Fruit fly (Drosophila melanogaster): ENCODE results near the gene CG3402.
A peak's percentile ranks its signal among the peaks of the same experiment; 100 is the strongest.

Gene CG3402

dm6 chr3L:684749-685440, 32.2 kb upstream of the CG3402 start:
- no peak for TF ChIP-seq CG8478 (optimal IDR thresholded peaks at IDR 0.05)
- no peak for TF ChIP-seq CTCF (optimal IDR thresholded peaks at IDR 0.05)

DNA sequence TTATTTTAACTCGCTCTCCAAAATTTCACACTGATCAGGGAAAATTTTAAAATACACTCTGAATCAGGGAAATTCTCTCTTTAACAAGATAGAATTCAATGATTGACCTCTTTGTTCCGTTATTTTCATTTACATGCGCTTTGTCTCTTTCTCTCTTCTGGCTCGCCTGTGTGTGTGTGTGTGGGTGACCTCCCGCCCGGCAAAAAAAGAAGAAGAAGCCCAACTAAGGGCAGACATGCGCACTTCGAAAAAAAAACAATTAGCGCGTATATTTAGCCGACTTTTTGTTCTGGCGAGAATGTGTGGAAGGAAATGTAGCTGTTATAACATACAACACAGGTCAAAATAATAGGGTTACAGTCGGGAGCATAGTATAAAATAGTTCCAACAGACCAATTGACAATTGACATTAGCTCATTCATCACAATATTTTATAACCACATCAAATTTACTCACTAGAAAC, 29.8 kb upstream of the CG3402 start, which contains the start of gene CG3386:
CG3386 (minus strand) TSS at position 51 of the 463 bp plus-strand sequence.
- TF ChIP-seq CTCF (optimal IDR thresholded peaks at IDR 0.05) (no peak), CG8478 (optimal IDR thresholded peaks at IDR 0.05) (no peak)

DNA sequence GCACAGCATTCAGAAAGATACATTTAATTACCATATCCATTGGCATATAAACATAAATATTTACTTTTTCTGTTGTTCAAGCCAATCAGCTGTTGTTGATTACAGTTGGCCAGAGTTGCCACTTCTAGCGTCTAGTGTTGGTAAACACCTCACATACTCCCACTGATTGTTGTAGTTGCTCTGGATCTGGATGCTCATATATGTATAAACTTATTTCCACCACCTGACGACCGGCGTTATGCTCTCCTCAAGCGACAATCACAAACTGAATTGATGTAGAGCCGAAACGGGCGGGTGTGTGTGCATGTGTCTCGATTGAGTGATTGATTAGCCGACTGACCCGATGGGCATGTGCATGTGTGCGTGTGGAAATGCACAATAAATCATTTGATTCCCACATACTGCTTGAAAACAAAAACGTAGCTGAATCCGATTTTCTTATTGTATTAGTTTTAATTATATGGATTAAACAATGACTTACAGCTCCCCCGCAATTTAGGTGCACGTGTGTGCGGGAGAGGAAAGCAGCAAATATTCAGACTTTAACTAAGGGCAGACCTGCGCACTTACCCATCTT, 29.2 kb upstream of the CG3402 start:
- TF ChIP-seq CG8478 (optimal IDR thresholded peaks at IDR 0.05) (no peak), CTCF (optimal IDR thresholded peaks at IDR 0.05) (no peak)

- TF ChIP-seq CTCF (optimal IDR thresholded peaks at IDR 0.05) = no peak
- TF ChIP-seq CG8478 (optimal IDR thresholded peaks at IDR 0.05) = no peak
These were observed 27.6 kb upstream of the CG3402 start, which contains the start of gene CG17129 for dm6 chr3L:680258-680657. Gene CG17129, minus strand, starts transcription at chr3L:680326.

dm6 chr3L:675856-676255, 23.2 kb upstream of the CG3402 start:
- TF ChIP-seq CG8478 (optimal IDR thresholded peaks at IDR 0.05) (no peak), CTCF (optimal IDR thresholded peaks at IDR 0.05) (no peak)

DNA sequence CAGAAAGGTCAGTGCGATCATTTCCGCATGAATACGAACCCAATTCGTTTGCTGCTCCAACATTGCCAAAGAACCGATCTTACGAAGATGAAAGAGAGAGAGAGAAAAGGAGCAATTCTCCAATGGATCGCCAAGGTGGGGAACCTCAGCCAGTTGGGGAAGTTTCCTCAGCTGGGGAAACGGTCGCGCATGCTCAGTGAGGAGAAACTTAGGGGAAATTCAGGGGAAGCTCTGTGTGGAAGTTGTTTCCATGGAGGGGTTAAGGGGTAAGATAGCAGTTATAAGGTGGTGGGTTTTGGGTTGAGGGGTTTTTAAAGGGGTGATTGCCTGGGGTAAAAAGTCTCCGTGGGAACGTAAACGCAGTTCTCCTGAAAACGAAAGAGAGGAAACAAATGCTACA, 20.6 kb upstream of the CG3402 start:
- no peak for TF ChIP-seq CTCF (optimal IDR thresholded peaks at IDR 0.05)
- no peak for TF ChIP-seq CG8478 (optimal IDR thresholded peaks at IDR 0.05)

- no peak for TF ChIP-seq CG8478 (optimal IDR thresholded peaks at IDR 0.05)
- TF ChIP-seq CTCF (optimal IDR thresholded peaks at IDR 0.05) = no peak
These were observed 13.9 kb upstream of the CG3402 start for dm6 chr3L:666544-666943.

DNA sequence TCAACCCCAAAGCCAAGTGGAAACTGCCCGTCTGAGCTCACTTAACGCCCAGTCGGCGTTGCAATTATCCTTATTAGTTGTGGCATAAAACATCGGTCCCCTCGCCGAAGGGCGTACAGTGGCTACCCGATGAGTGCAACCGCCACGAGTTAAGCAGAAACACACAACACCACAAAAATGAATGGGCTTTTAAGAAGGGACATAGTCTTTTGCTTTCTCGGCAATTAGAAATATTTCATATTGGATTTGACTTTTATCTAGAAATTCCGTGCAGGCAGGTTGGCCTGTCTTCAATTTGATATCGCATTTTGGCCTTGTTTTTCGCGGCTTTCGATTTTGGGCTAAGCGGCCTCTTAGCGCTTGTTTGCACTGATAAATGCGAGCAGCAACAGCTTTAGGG, 11.2 kb upstream of the CG3402 start:
- no peak for TF ChIP-seq CG8478 (optimal IDR thresholded peaks at IDR 0.05)

DNA sequence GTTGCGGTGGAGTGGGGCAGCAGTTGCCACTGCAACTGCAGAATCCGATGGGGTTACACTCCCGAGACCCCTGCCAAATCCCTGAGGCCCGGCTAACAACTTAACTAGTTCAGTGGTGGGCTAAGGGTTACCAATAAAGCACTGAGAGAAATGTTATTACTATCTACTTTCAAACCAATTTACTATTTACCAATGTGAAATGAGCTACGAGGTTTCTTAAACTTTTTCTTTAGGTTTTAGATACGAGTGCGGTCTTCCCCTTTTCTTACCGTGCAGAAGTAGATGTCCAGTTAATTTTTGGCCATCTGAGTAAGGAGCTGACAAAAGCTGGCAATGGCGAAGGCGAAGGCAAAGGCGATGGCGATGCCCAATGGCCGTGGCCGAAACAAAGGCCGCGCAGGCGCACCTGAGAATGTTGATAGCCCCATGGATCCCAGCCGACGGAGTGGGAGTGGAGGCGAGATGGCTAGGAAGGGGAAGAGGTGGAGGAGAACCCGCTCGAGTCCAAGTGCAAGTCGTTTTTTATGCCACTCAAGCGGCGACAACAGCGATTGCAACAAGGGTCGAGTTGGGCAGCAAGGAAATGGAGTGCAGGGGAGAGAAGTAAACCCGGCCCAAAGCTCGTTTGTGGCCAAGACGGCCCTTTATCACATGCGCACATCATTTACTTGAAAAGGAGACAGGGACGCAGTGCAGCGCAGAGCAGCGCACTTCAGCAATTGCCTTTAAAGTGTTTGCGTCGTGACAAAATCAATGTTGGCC, 7.8 kb upstream of the CG3402 start:
- TF ChIP-seq CG8478 (optimal IDR thresholded peaks at IDR 0.05) (no peak), CTCF (optimal IDR thresholded peaks at IDR 0.05) (no peak)

DNA sequence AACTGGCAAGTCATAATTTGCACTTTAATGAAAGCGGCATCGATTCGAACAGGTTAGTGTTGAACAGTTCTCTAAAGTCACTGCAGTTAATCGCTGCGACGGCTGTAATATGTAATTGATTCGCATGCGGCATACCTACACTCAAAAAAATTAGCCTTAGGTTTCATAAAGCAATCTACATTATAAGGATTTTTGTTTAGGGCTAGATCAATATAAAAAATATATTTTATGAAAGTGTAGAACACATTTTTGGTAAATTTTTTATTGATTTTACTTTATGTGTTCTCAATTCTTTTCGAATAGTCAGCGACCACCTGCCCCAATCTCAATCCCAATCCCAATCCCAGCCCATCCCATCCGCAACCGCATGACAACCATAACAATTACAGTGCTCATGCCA, 5.6 kb upstream of the CG3402 start:
- TF ChIP-seq CTCF (optimal IDR thresholded peaks at IDR 0.05) = no peak
- TF ChIP-seq CG8478 (optimal IDR thresholded peaks at IDR 0.05) = no peak

DNA sequence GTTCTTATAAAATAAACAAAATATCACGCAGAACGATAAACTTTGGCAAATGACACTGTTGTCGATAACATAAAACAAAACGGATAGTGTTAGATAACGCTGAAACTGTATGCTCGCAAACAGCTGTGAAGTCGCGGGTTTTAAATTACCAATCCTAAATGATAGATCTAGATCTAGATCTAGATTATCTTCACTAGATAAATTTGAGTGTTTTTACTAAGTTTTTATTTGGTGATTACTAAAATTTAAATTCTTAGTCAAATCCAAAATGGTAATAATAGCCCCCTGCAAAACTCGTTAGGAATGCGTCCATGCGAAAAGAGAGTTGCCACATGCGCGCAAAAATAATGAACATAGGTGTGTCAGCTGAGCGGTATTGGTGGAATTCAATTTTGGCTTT, 1.3 kb upstream of the CG3402 start, which contains the start of the genes MED30 and Rev1:
MED30 (minus strand) TSS at position 71 of the 400 bp plus-strand sequence.
Rev1 (plus strand) TSS at position 345 of the 400 bp plus-strand sequence.
- TF ChIP-seq CTCF (optimal IDR thresholded peaks at IDR 0.05) (no peak), CG8478 (optimal IDR thresholded peaks at IDR 0.05) (no peak)

- TF ChIP-seq CTCF (optimal IDR thresholded peaks at IDR 0.05) (no peak), CG8478 (optimal IDR thresholded peaks at IDR 0.05) (no peak)
These were observed 3.5 kb downstream of the CG3402 start for dm6 chr3L:649025-649769.

dm6 chr3L:648155-649024, 4.3 kb downstream of the CG3402 start, which contains the start of gene Gale:
Gene Gale, plus strand, starts transcription at chr3L:648555.
- TF ChIP-seq CG8478 (optimal IDR thresholded peaks at IDR 0.05) (no peak), CTCF (optimal IDR thresholded peaks at IDR 0.05) (peak; percentile 58 to 59)

DNA sequence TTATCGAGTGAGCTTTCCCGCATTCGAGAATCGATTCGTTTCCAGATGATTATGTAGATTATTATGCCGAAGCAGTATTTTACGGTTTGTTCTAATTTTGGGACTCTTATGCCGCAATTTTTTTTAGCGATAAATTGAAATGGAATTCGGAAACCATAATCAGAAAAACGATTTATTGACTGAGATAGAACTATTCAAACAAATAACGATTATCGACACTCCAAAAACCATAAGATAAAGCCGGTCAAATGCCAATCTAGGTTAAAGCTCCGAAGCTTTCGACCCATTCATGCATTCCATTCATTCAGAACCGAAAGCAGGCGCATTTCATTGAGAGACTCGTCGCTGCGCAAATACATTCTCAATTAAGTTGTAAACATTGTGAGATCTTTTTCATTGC, 5.2 kb downstream of the CG3402 start:
- TF ChIP-seq CTCF (optimal IDR thresholded peaks at IDR 0.05) (no peak), CG8478 (optimal IDR thresholded peaks at IDR 0.05) (no peak)

Data from S2 (cell line).